Worm (Caenorhabditis elegans) whole organism, L1 larva: ENCODE results near the gene C01G10.4.

ENCODE experiments used
- C34B4.2 ChIP-seq: sonication (generic microtip); optimal IDR thresholded peaks from 2 replicates; lab custom pipeline; 2017; ENCODE audit warnings: mild to moderate bottlenecking, missing genetic modification characterization, missing compliant biosample characterization
- aha-1 ChIP-seq: fragments of 150-350 bp; optimal IDR thresholded peaks from 2 replicates; lab custom pipeline; 2014; ENCODE audit warnings: missing biosample characterization, missing genetic modification characterization
- alr-1 ChIP-seq: fragments of 200-800 bp; sonication (Bioruptor generic); optimal IDR thresholded peaks from 2 replicates; lab custom pipeline; 2018; ENCODE audit warnings: borderline replicate concordance, mild to moderate bottlenecking, missing genetic modification characterization, missing compliant biosample characterization
- aly-2 ChIP-seq: fragments of 150-350 bp; optimal IDR thresholded peaks from 2 replicates; lab custom pipeline; 2014; ENCODE audit warnings: missing biosample characterization, missing genetic modification characterization
- ama-1 ChIP-seq: fragments of 150-350 bp; optimal IDR thresholded peaks from 2 replicates; lab custom pipeline; 2014
- ceh-8 ChIP-seq: fragments of 200-800 bp; sonication (Bioruptor generic); optimal IDR thresholded peaks from 2 replicates; lab custom pipeline; 2018; ENCODE audit warnings: mild to moderate bottlenecking, missing genetic modification characterization, moderate library complexity, missing compliant biosample characterization
- ceh-82 ChIP-seq, 3 experiments: fragments of 150-350 bp in 1 of 3; sonication (generic microtip) in 2 of 3; optimal IDR thresholded peaks; 2 replicates each; lab custom pipeline; 2014 to 2017; ENCODE audit warnings: missing biosample characterization in 3 of 3, missing genetic modification characterization in 3 of 3
- ceh-88 ChIP-seq: fragments of 200-800 bp; sonication (Bioruptor generic); IDR thresholded peaks from 2 replicates; pipeline ENCODE4 v1.3.6; 2022; ENCODE audit warnings: missing genetic modification characterization, missing compliant biosample characterization
- dpl-1 ChIP-seq, 3 experiments: fragments of 150-350 bp in 2 of 3; sonication (generic microtip) in 1 of 3; optimal IDR thresholded peaks; 2 replicates each; lab custom pipeline; 2014 to 2017; ENCODE audit warnings: missing biosample characterization in 3 of 3, missing genetic modification characterization in 3 of 3, missing genetic modification reagents in 3 of 3
- dsc-1 ChIP-seq: sonication (generic microtip); optimal IDR thresholded peaks from 2 replicates; lab custom pipeline; 2016; ENCODE audit warnings: mild to moderate bottlenecking, missing genetic modification characterization, missing compliant biosample characterization
- efl-1 ChIP-seq, 4 experiments: fragments of 150-350 bp; optimal IDR thresholded peaks in 3 of 4; peaks in 1 of 4; 1 replicate in 1 of 4; 2 replicates in 3 of 4; lab custom pipeline; 2014; ENCODE audit warnings: missing biosample characterization in 2 of 4, missing genetic modification characterization in 2 of 4, missing genetic modification reagents in 2 of 4
- efl-3 ChIP-seq: fragments of 200-800 bp; sonication (Bioruptor generic); optimal IDR thresholded peaks from 2 replicates; lab custom pipeline; 2018; ENCODE audit warnings: mild to moderate bottlenecking, missing genetic modification characterization, missing compliant biosample characterization
- elt-3 ChIP-seq, 6 experiments: fragments of 150-350 bp in 1 of 6; sonication (generic microtip); optimal IDR thresholded peaks; 2 replicates each; lab custom pipeline; 2017 to 2018; ENCODE audit warnings: missing biosample characterization in 6 of 6, missing genetic modification characterization in 6 of 6, inconsistent platforms in 1 of 6
- fkh-10 ChIP-seq: sonication (generic microtip); optimal IDR thresholded peaks from 2 replicates; lab custom pipeline; 2017; ENCODE audit warnings: missing biosample characterization, missing genetic modification reagents, missing genetic modification characterization
- fkh-4 ChIP-seq: sonication (generic microtip); optimal IDR thresholded peaks from 2 replicates; lab custom pipeline; 2016; ENCODE audit warnings: missing compliant biosample characterization, missing genetic modification characterization, borderline replicate concordance
- grh-1 ChIP-seq: fragments of 200-800 bp; sonication (Bioruptor generic); IDR thresholded peaks from 2 replicates; pipeline ENCODE4 v1.3.6; 2022; ENCODE audit warnings: missing genetic modification reagents, missing genetic modification characterization, missing compliant biosample characterization
- hlh-17 ChIP-seq: fragments of 200-800 bp; sonication (Bioruptor generic); optimal IDR thresholded peaks from 2 replicates; lab custom pipeline; 2018; ENCODE audit warnings: missing genetic modification characterization, mild to moderate bottlenecking, missing compliant biosample characterization, moderate library complexity, borderline replicate concordance
- hpl-2 ChIP-seq: fragments of 150-350 bp; optimal IDR thresholded peaks from 2 replicates; lab custom pipeline; 2014; ENCODE audit warnings: missing biosample characterization, missing genetic modification reagents, missing genetic modification characterization
- irx-1 ChIP-seq: sonication (generic microtip); optimal IDR thresholded peaks from 2 replicates; lab custom pipeline; 2016; ENCODE audit warnings: missing genetic modification characterization, missing compliant biosample characterization
- isw-1 ChIP-seq: fragments of 200-800 bp; sonication (Bioruptor generic); IDR thresholded peaks from 2 replicates; pipeline ENCODE4 v1.3.6; 2022; ENCODE audit warnings: missing genetic modification characterization, missing compliant biosample characterization
- lin-13 ChIP-seq: fragments of 150-350 bp; optimal IDR thresholded peaks from 2 replicates; lab custom pipeline; 2014; ENCODE audit warnings: missing biosample characterization, missing genetic modification reagents, missing genetic modification characterization
- lin-14 ChIP-seq: fragments of 200-800 bp; sonication (Bioruptor generic); optimal IDR thresholded peaks from 2 replicates; lab custom pipeline; 2018; ENCODE audit warnings: mild to moderate bottlenecking, missing genetic modification characterization, moderate library complexity, missing compliant biosample characterization
- lin-35 ChIP-seq, 2 experiments: fragments of 150-350 bp; optimal IDR thresholded peaks; 2 replicates each; lab custom pipeline; 2014; ENCODE audit warnings: missing biosample characterization in 2 of 2, missing genetic modification characterization in 2 of 2, missing genetic modification reagents in 2 of 2
- lsy-2 ChIP-seq, 2 experiments: fragments of 150-350 bp; optimal IDR thresholded peaks; 2 replicates each; lab custom pipeline; 2014; ENCODE audit warnings: missing biosample characterization in 2 of 2, missing genetic modification characterization in 2 of 2
- mab-9 ChIP-seq: fragments of 200-800 bp; sonication (Bioruptor generic); IDR thresholded peaks from 2 replicates; pipeline ENCODE4 v1.3.6; 2022; ENCODE audit warnings: missing genetic modification reagents, missing genetic modification characterization, missing compliant biosample characterization
- mdl-1 ChIP-seq, 2 experiments: fragments of 150-350 bp; optimal IDR thresholded peaks; 2 replicates each; lab custom pipeline; 2014 to 2017; ENCODE audit warnings: missing biosample characterization in 2 of 2, missing genetic modification characterization in 2 of 2, inconsistent platforms in 1 of 2
- mef-2 ChIP-seq: fragments of 150-350 bp; optimal IDR thresholded peaks from 2 replicates; lab custom pipeline; 2014; ENCODE audit warnings: missing biosample characterization, missing genetic modification characterization
- mep-1 ChIP-seq: fragments of 150-350 bp; optimal IDR thresholded peaks from 2 replicates; lab custom pipeline; 2014; ENCODE audit warnings: missing biosample characterization, missing genetic modification characterization
- nhr-11 ChIP-seq: fragments of 150-350 bp; optimal IDR thresholded peaks from 2 replicates; lab custom pipeline; 2014; ENCODE audit warnings: missing biosample characterization, missing genetic modification characterization
- nhr-19 ChIP-seq: fragments of 200-800 bp; sonication (Bioruptor generic); conservative IDR thresholded peaks from 2 replicates; pipeline ENCODE4 v1.3.6; 2022; ENCODE audit warnings: missing genetic modification characterization, missing compliant biosample characterization
- nhr-20 ChIP-seq: sonication (generic microtip); optimal IDR thresholded peaks from 2 replicates; lab custom pipeline; 2016; ENCODE audit warnings: mild to moderate bottlenecking, missing genetic modification characterization, missing compliant biosample characterization
- nhr-28 ChIP-seq: fragments of 150-350 bp; optimal IDR thresholded peaks from 2 replicates; lab custom pipeline; 2014; ENCODE audit warnings: missing biosample characterization, missing genetic modification characterization
- nhr-47 ChIP-seq: sonication (generic microtip); optimal IDR thresholded peaks from 2 replicates; lab custom pipeline; 2016; ENCODE audit warnings: mild to moderate bottlenecking, missing genetic modification characterization, moderate library complexity, missing compliant biosample characterization
- nhr-71 ChIP-seq: sonication (generic microtip); optimal IDR thresholded peaks from 2 replicates; lab custom pipeline; 2016; ENCODE audit warnings: mild to moderate bottlenecking, missing genetic modification characterization, moderate library complexity, missing compliant biosample characterization
- nhr-76 ChIP-seq: sonication (generic microtip); optimal IDR thresholded peaks from 2 replicates; lab custom pipeline; 2017; ENCODE audit warnings: missing biosample characterization, missing genetic modification characterization
- nhr-84 ChIP-seq: sonication (generic microtip); optimal IDR thresholded peaks from 2 replicates; lab custom pipeline; 2017; ENCODE audit warnings: missing biosample characterization, missing genetic modification characterization
- nhr-90 ChIP-seq: sonication (generic microtip); optimal IDR thresholded peaks from 2 replicates; lab custom pipeline; 2016; ENCODE audit warnings: mild to moderate bottlenecking, missing genetic modification characterization, missing compliant biosample characterization; ENCODE audit not compliant: poor library complexity
- pag-3 ChIP-seq: sonication (generic microtip); optimal IDR thresholded peaks from 2 replicates; lab custom pipeline; 2017; ENCODE audit warnings: missing genetic modification characterization, mild to moderate bottlenecking, missing compliant biosample characterization, antibody characterized with exemption, borderline replicate concordance; ENCODE audit not compliant: insufficient read depth
- pax-3 ChIP-seq: fragments of 200-800 bp; sonication (Bioruptor generic); optimal IDR thresholded peaks from 2 replicates; lab custom pipeline; 2018; ENCODE audit warnings: mild to moderate bottlenecking, missing genetic modification characterization, moderate library complexity, missing compliant biosample characterization
- rnt-1 ChIP-seq: sonication (generic microtip); optimal IDR thresholded peaks from 2 replicates; lab custom pipeline; 2016; ENCODE audit warnings: mild to moderate bottlenecking, missing genetic modification characterization, moderate library complexity, missing compliant biosample characterization
- sox-4 ChIP-seq: sonication (generic microtip); optimal IDR thresholded peaks from 2 replicates; lab custom pipeline; 2016; ENCODE audit warnings: missing genetic modification characterization, missing compliant biosample characterization
- sptf-1 ChIP-seq: fragments of 150-350 bp; optimal IDR thresholded peaks from 2 replicates; lab custom pipeline; 2014; ENCODE audit warnings: missing biosample characterization, missing genetic modification characterization
- sup-37 ChIP-seq: fragments of 200-800 bp; sonication (Bioruptor generic); optimal IDR thresholded peaks from 2 replicates; lab custom pipeline; 2018; ENCODE audit warnings: mild to moderate bottlenecking, missing genetic modification characterization, missing compliant biosample characterization
- tbx-2 ChIP-seq: sonication (generic microtip); optimal IDR thresholded peaks from 2 replicates; lab custom pipeline; 2016; ENCODE audit warnings: missing genetic modification characterization, missing compliant biosample characterization
- tlp-1 ChIP-seq: fragments of 150-350 bp; optimal IDR thresholded peaks from 2 replicates; lab custom pipeline; 2014; ENCODE audit warnings: missing biosample characterization, missing genetic modification characterization
- unc-30 ChIP-seq: sonication (generic microtip); optimal IDR thresholded peaks from 2 replicates; lab custom pipeline; 2017; ENCODE audit warnings: missing biosample characterization, missing genetic modification characterization
- unc-62 ChIP-seq: fragments of 150-350 bp; optimal IDR thresholded peaks from 2 replicates; lab custom pipeline; 2014; ENCODE audit warnings: missing biosample characterization, missing genetic modification reagents, missing genetic modification characterization
- unc-86 ChIP-seq: sonication (generic microtip); optimal IDR thresholded peaks from 2 replicates; lab custom pipeline; 2016; ENCODE audit warnings: missing genetic modification characterization, missing compliant biosample characterization
- unc-98 ChIP-seq: fragments of 200-800 bp; sonication (Bioruptor generic); IDR thresholded peaks from 2 replicates; pipeline ENCODE4 v1.3.6; 2022; ENCODE audit warnings: missing genetic modification characterization, missing compliant biosample characterization
- vab-15 ChIP-seq: sonication (generic microtip); optimal IDR thresholded peaks from 2 replicates; lab custom pipeline; 2017; ENCODE audit warnings: missing genotype, mild to moderate bottlenecking, missing genetic modification characterization, missing compliant biosample characterization

The C01G10.4 gene

DNA sequence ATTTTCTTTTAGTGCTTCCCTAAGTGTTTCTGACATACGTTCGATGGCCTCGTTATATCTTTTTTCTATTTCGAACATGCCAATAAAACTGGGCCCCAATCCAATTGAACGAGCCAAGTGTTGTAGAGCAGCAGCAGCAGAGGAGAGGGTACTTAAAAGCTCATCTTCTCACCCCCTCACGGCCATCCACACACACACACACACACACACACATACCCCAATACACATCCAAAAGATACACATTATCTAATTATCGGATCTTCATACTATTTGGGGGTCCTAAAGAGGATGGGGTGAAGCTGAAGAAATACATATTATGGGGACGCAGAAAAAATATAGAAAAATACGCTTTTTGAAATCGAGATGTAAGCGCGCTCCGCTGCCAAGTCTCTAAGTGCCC is 16.8 kb upstream of the C01G10.4 start:
- TF ChIP-seq lin-14 (peak; percentile 64), sptf-1 (tag; lab: Kevin White, UChicago) (no peak)

DNA sequence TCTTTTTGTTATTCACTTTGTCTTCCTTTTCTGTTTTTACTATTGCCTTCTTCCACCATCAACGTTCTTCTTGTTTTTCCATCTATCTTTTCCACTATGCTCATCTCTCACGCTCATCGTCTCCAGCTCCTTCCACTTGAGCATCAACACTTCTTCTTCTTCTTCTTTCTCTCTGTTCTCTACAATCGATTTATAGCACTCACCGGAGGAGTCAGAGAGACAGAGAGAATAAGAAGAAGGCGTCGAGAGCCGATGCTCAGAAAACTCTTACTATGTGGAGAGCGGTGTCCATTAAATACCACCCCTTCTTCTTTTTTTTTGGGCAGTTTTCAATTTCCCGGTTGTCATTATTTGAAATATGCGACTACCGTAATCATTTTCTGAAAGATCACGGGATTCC is 14.6 kb upstream of the C01G10.4 start:
- TF ChIP-seq isw-1 (no peak), mdl-1 (tag; optimal IDR thresholded peaks at IDR 0.05; lab: Kevin White, UChicago) (no peak), nhr-76 (tag; lab: Kevin White, UChicago) (no peak), fkh-4 (tag; lab: Kevin White, UChicago) (no peak), aha-1 (tag; lab: Kevin White, UChicago) (no peak), ceh-82 (tag; optimal IDR thresholded peaks at IDR 0.05; lab: Kevin White, UChicago) (peak in 2 of 3 experiments; percentile 16 to 48), mab-9 (GFP tag; lab: Robert Waterston, UW) (no peak), dsc-1 (tag; lab: Kevin White, UChicago) (no peak), grh-1 (GFP tag; lab: Robert Waterston, UW) (no peak), sox-4 (tag; lab: Kevin White, UChicago) (no peak), unc-98 (no peak), efl-1 (optimal IDR thresholded peaks at IDR 0.05; lab: Kevin White, UChicago) (peak; percentile 12 to 24), efl-1 (GFP tag; optimal IDR thresholded peaks at IDR 0.05 in 1 of 2; lab: Kevin White, UChicago) (peak in 1 of 2 experiments; percentile 11), ceh-8 (GFP tag; lab: Kevin White, UChicago) (no peak), nhr-84 (tag; lab: Kevin White, UChicago) (no peak), C34B4.2 (tag; lab: Kevin White, UChicago) (no peak), tlp-1 (tag; lab: Kevin White, UChicago) (no peak), mep-1 (tag; lab: Kevin White, UChicago) (peak; percentile 17), fkh-10 (peak; percentile 23), lsy-2 (tag; optimal IDR thresholded peaks at IDR 0.05; lab: Kevin White, UChicago) (peak in 1 of 2 experiments; percentile 36), pag-3 (tag; lab: Kevin White, UChicago) (no peak), vab-15 (no peak), ceh-88 (GFP tag; lab: Robert Waterston, UW) (no peak), nhr-28 (no peak), dpl-1 (GFP tag; optimal IDR thresholded peaks at IDR 0.05; lab: Kevin White, UChicago) (peak in 1 of 3 experiments; percentile 7), unc-86 (tag; lab: Kevin White, UChicago) (no peak), lin-35 (GFP tag; optimal IDR thresholded peaks at IDR 0.05; lab: Kevin White, UChicago) (peak in 1 of 2 experiments; percentile 11), tbx-2 (tag; lab: Kevin White, UChicago) (no peak), efl-3 (GFP tag; lab: Kevin White, UChicago) (no peak), nhr-47 (tag; lab: Kevin White, UChicago) (peak; percentile 11), hpl-2 (GFP tag; lab: Kevin White, UChicago) (no peak), nhr-20 (tag; lab: Kevin White, UChicago) (no peak), mef-2 (no peak), aly-2 (tag; lab: Kevin White, UChicago) (no peak), ama-1 (no peak), irx-1 (no peak), hlh-17 (no peak), nhr-90 (no peak), sup-37 (GFP tag; lab: Kevin White, UChicago) (no peak), unc-62 (GFP tag; lab: Kevin White, UChicago) (no peak), elt-3 (tag; optimal IDR thresholded peaks at IDR 0.05; lab: Kevin White, UChicago) (no peak), lin-13 (GFP tag; lab: Kevin White, UChicago) (no peak), lin-14 (peak; percentile 68), nhr-19 (no peak), pax-3 (tag; lab: Kevin White, UChicago) (no peak), nhr-71 (tag; lab: Kevin White, UChicago) (no peak), rnt-1 (tag; lab: Kevin White, UChicago) (peak; percentile 23), unc-30 (tag; lab: Kevin White, UChicago) (no peak), nhr-11 (tag; lab: Kevin White, UChicago) (no peak), alr-1 (tag; lab: Kevin White, UChicago) (no peak)
